Fruit fly (Drosophila melanogaster) whole organism, embryonic: ENCODE measurements around the gene RpS9.

Source experiments
- bsh ChIP-seq, 2 experiments: fragments of 200-800 bp; sonication (Bioruptor generic); optimal IDR thresholded peaks; 2 replicates each; lab custom pipeline; 2017 to 2018; ENCODE audit warnings: mild to moderate bottlenecking in 2 of 2, missing biosample characterization in 2 of 2, missing genetic modification characterization in 2 of 2, moderate library complexity in 1 of 2
- stwl ChIP-seq: fragments of 200-800 bp; sonication (Bioruptor generic); optimal IDR thresholded peaks from 3 replicates; lab custom pipeline; 2018; ENCODE audit warnings: missing biosample characterization, mild to moderate bottlenecking, missing genetic modification characterization, moderate library complexity

- TF ChIP-seq stwl (tag; lab: Kevin White, UChicago) (no peak), bsh (GFP tag; optimal IDR thresholded peaks at IDR 0.05; lab: Kevin White, UChicago) (no peak)
Observed at dm6 chr3L:9492115-9492514, 19.2 kb downstream of the RpS9 start, which contains the start of gene CG32037.
